Fruit fly (Drosophila melanogaster) whole organism, embryonic: ENCODE data around the gene Srr.

Experiments used
- ATbp ChIP-seq: fragments of 200-800 bp; sonication (Bioruptor generic); optimal IDR thresholded peaks from 2 replicates; lab custom pipeline; 2017; ENCODE audit warnings: missing biosample characterization, mild to moderate bottlenecking, missing genetic modification characterization, missing genetic modification reagents
- BEAF-32 ChIP-seq: fragments of 200-800 bp; sonication (Bioruptor generic); optimal IDR thresholded peaks from 3 replicates; lab custom pipeline; 2017; ENCODE audit warnings: missing biosample characterization, missing genetic modification characterization, mild to moderate bottlenecking, moderate library complexity, missing genetic modification reagents
- CG12236 ChIP-seq: fragments of 200-800 bp; sonication (Bioruptor generic); optimal IDR thresholded peaks from 2 replicates; lab custom pipeline; 2016; ENCODE audit warnings: missing biosample characterization, missing genetic modification characterization
- CG12391 ChIP-seq: fragments of 200-800 bp; sonication (Bioruptor generic); optimal IDR thresholded peaks from 3 replicates; lab custom pipeline; 2018; ENCODE audit warnings: missing biosample characterization, mild to moderate bottlenecking, missing genetic modification characterization, moderate library complexity
- CG12659 ChIP-seq: fragments of 200-800 bp; sonication (Bioruptor generic); optimal IDR thresholded peaks from 3 replicates; lab custom pipeline; 2017; ENCODE audit warnings: mild to moderate bottlenecking, missing biosample characterization, missing genetic modification reagents, missing genetic modification characterization
- CG13424 ChIP-seq: fragments of 200-800 bp; sonication (Bioruptor generic); optimal IDR thresholded peaks from 2 replicates; lab custom pipeline; 2019; ENCODE audit warnings: missing biosample characterization, mild to moderate bottlenecking, missing genetic modification characterization, moderate library complexity
- CG13775 ChIP-seq: fragments of 200-800 bp; sonication (Bioruptor generic); optimal IDR thresholded peaks from 3 replicates; lab custom pipeline; 2017; ENCODE audit warnings: missing biosample characterization, mild to moderate bottlenecking, missing genetic modification characterization
- CG15696 ChIP-seq: fragments of 200-800 bp; sonication (Bioruptor generic); optimal IDR thresholded peaks from 2 replicates; lab custom pipeline; 2019; ENCODE audit warnings: missing biosample characterization, mild to moderate bottlenecking, missing genetic modification characterization, moderate library complexity
- CG17328 ChIP-seq: fragments of 200-800 bp; sonication (Bioruptor generic); IDR thresholded peaks from 2 replicates; pipeline ENCODE4 v1.3.6; 2022; ENCODE audit warnings: missing biosample characterization, missing genetic modification characterization
- CG17568 ChIP-seq: fragments of 200-800 bp; sonication (Bioruptor generic); optimal IDR thresholded peaks from 2 replicates; lab custom pipeline; 2018; ENCODE audit warnings: missing biosample characterization, mild to moderate bottlenecking, missing genetic modification characterization, moderate library complexity
- CG17612 ChIP-seq: fragments of 200-800 bp; sonication (Bioruptor generic); IDR thresholded peaks from 2 replicates; pipeline ENCODE4 v1.3.6; 2022; ENCODE audit warnings: missing biosample characterization, missing genetic modification characterization
- CG18599 ChIP-seq: fragments of 200-800 bp; sonication (Bioruptor generic); optimal IDR thresholded peaks from 3 replicates; lab custom pipeline; 2017; ENCODE audit warnings: missing biosample characterization, missing genetic modification characterization, mild to moderate bottlenecking, moderate library complexity, missing genetic modification reagents
- CG2875 ChIP-seq: fragments of 200-800 bp; sonication (Bioruptor generic); optimal IDR thresholded peaks from 2 replicates; lab custom pipeline; 2017; ENCODE audit warnings: missing biosample characterization, mild to moderate bottlenecking, missing genetic modification characterization, missing genetic modification reagents
- CG30403 ChIP-seq: fragments of 200-800 bp; sonication (Bioruptor generic); optimal IDR thresholded peaks from 3 replicates; lab custom pipeline; 2016; ENCODE audit warnings: missing biosample characterization, missing genetic modification characterization
- CG31441 ChIP-seq: fragments of 200-800 bp; sonication (Bioruptor generic); IDR thresholded peaks from 2 replicates; pipeline ENCODE4 v1.3.6; 2022; ENCODE audit warnings: missing biosample characterization, missing genetic modification characterization
- CG5180 ChIP-seq: fragments of 200-800 bp; sonication (Bioruptor generic); optimal IDR thresholded peaks from 3 replicates; lab custom pipeline; 2017; ENCODE audit warnings: missing biosample characterization, missing genetic modification characterization, mild to moderate bottlenecking, moderate library complexity, missing genetic modification reagents
- CG6254 ChIP-seq: fragments of 200-800 bp; sonication (Bioruptor generic); optimal IDR thresholded peaks from 3 replicates; lab custom pipeline; 2017; ENCODE audit warnings: mild to moderate bottlenecking, missing biosample characterization, missing genetic modification reagents, missing genetic modification characterization
- CG7556 ChIP-seq: fragments of 200-800 bp; sonication (Bioruptor generic); optimal IDR thresholded peaks from 2 replicates; lab custom pipeline; 2017; ENCODE audit warnings: missing biosample characterization, mild to moderate bottlenecking, missing genetic modification characterization
- CG8388 ChIP-seq: fragments of 200-800 bp; sonication (Bioruptor generic); optimal IDR thresholded peaks from 2 replicates; lab custom pipeline; 2019; ENCODE audit warnings: missing biosample characterization, mild to moderate bottlenecking, missing genetic modification characterization, moderate library complexity
- CHES-1-like ChIP-seq: fragments of 200-800 bp; sonication (Bioruptor generic); optimal IDR thresholded peaks from 2 replicates; lab custom pipeline; 2016; ENCODE audit warnings: missing biosample characterization, missing genetic modification characterization
- CoRest ChIP-seq: fragments of 200-800 bp; sonication (Bioruptor generic); optimal IDR thresholded peaks from 3 replicates; lab custom pipeline; 2018; ENCODE audit warnings: missing biosample characterization, mild to moderate bottlenecking, missing genetic modification characterization, moderate library complexity
- D ChIP-seq, 2 experiments: fragments of 200-800 bp in 1 of 2; fragments of >200 bp in 1 of 2; sonication (Bioruptor generic) in 1 of 2; optimal IDR thresholded peaks; 2 replicates in 1 of 2; 3 replicates in 1 of 2; lab custom pipeline; 2017; ENCODE audit warnings: mild to moderate bottlenecking in 1 of 2, missing biosample characterization in 1 of 2, missing genetic modification characterization in 1 of 2, missing genetic modification reagents in 1 of 2
- Dbx ChIP-seq: fragments of 200-800 bp; sonication (Bioruptor generic); IDR thresholded peaks from 3 replicates; pipeline ENCODE4 v1.3.6; 2022; ENCODE audit warnings: missing biosample characterization, missing genetic modification characterization
- Ets65A ChIP-seq: fragments of 200-800 bp; sonication (Bioruptor generic); peaks from one replicate; lab custom pipeline; 2016; ENCODE audit warnings: missing biosample characterization, missing genetic modification characterization
- HLH3B ChIP-seq: fragments of 200-800 bp; sonication (Bioruptor generic); IDR thresholded peaks from 2 replicates; pipeline ENCODE4 v1.3.6; 2022; ENCODE audit warnings: missing biosample characterization, missing genetic modification characterization
- HLH4C ChIP-seq: fragments of 200-800 bp; sonication (Bioruptor generic); IDR thresholded peaks from 3 replicates; pipeline ENCODE4 v1.3.6; 2022; ENCODE audit warnings: missing biosample characterization, missing genetic modification characterization; ENCODE audit not compliant: partially characterized antibody
- HmgZ ChIP-seq: fragments of 200-800 bp; sonication (Bioruptor generic); optimal IDR thresholded peaks from 2 replicates; lab custom pipeline; 2018; ENCODE audit warnings: missing biosample characterization, mild to moderate bottlenecking, missing genetic modification characterization
- Hr3 ChIP-seq: fragments of 200-800 bp; sonication (Bioruptor generic); optimal IDR thresholded peaks from 3 replicates; lab custom pipeline; 2016; ENCODE audit warnings: missing biosample characterization, missing genetic modification characterization
- Kr ChIP-seq: fragments of 200-800 bp; sonication (Bioruptor generic); optimal IDR thresholded peaks from 2 replicates; lab custom pipeline; 2017; ENCODE audit warnings: missing biosample characterization, mild to moderate bottlenecking, missing genetic modification characterization
- Meics ChIP-seq: fragments of 200-800 bp; sonication (Bioruptor generic); optimal IDR thresholded peaks from 2 replicates; lab custom pipeline; 2017; ENCODE audit warnings: missing biosample characterization, mild to moderate bottlenecking, missing genetic modification characterization
- NC2β ChIP-seq: fragments of 200-800 bp; sonication (Bioruptor generic); optimal IDR thresholded peaks from 2 replicates; lab custom pipeline; 2016; ENCODE audit warnings: missing biosample characterization, missing genetic modification characterization
- Rfx ChIP-seq: fragments of 200-800 bp; sonication (Bioruptor generic); IDR thresholded peaks from 2 replicates; pipeline ENCODE4 v1.3.6; 2022; ENCODE audit warnings: missing biosample characterization, missing genetic modification characterization
- Sry-δ ChIP-seq: fragments of 200-800 bp; sonication (Bioruptor generic); optimal IDR thresholded peaks from 2 replicates; lab custom pipeline; 2016; ENCODE audit warnings: missing biosample characterization, missing genetic modification characterization
- dan ChIP-seq: fragments of 200-800 bp; sonication (Bioruptor generic); IDR thresholded peaks from 2 replicates; pipeline ENCODE4 v1.3.6; 2022; ENCODE audit warnings: missing biosample characterization, missing genetic modification characterization
- dati ChIP-seq: fragments of 200-800 bp; sonication (Bioruptor generic); IDR thresholded peaks from 2 replicates; pipeline ENCODE4 v1.3.6; 2022; ENCODE audit warnings: missing biosample characterization, missing genetic modification characterization
- disco-r ChIP-seq: fragments of 200-800 bp; sonication (Bioruptor generic); optimal IDR thresholded peaks from 2 replicates; lab custom pipeline; 2016; ENCODE audit warnings: missing biosample characterization, missing genetic modification characterization
- gsb-n ChIP-seq: fragments of 200-800 bp; sonication (Bioruptor generic); optimal IDR thresholded peaks from 3 replicates; lab custom pipeline; 2018; ENCODE audit warnings: missing biosample characterization, mild to moderate bottlenecking, missing genetic modification characterization
- ham ChIP-seq: fragments of 200-800 bp; sonication (Bioruptor generic); IDR thresholded peaks from 2 replicates; pipeline ENCODE4 v1.3.6; 2022; ENCODE audit warnings: missing biosample characterization, missing genetic modification characterization
- hkb ChIP-seq, 2 experiments: fragments of 200-800 bp in 1 of 2; fragments of >200 bp in 1 of 2; sonication (Bioruptor generic) in 1 of 2; IDR thresholded peaks in 1 of 2; optimal IDR thresholded peaks in 1 of 2; 2 replicates each; pipeline versions ENCODE4 v1.3.6 to Lab custom; 2017 to 2022; ENCODE audit warnings: missing biosample characterization in 1 of 2, missing genetic modification characterization in 1 of 2
- lmd ChIP-seq: fragments of 200-800 bp; sonication (Bioruptor generic); IDR thresholded peaks from 2 replicates; pipeline ENCODE4 v1.3.6; 2022; ENCODE audit warnings: missing biosample characterization, missing genetic modification characterization
- mirr ChIP-seq: fragments of 200-800 bp; sonication (Bioruptor generic); optimal IDR thresholded peaks from 3 replicates; lab custom pipeline; 2018; ENCODE audit warnings: missing biosample characterization, mild to moderate bottlenecking, missing genetic modification characterization
- pb ChIP-seq: fragments of 200-800 bp; sonication (Bioruptor generic); optimal IDR thresholded peaks from 3 replicates; lab custom pipeline; 2016; ENCODE audit warnings: missing biosample characterization, missing genetic modification characterization
- pita ChIP-seq: fragments of 200-800 bp; sonication (Bioruptor generic); optimal IDR thresholded peaks from 2 replicates; lab custom pipeline; 2017; ENCODE audit warnings: missing biosample characterization, mild to moderate bottlenecking, missing genetic modification characterization
- sisA ChIP-seq: fragments of 200-800 bp; sonication (Bioruptor generic); IDR thresholded peaks from 2 replicates; pipeline ENCODE4 v1.3.6; 2022; ENCODE audit warnings: missing biosample characterization, missing genetic modification characterization
- tin ChIP-seq: fragments of 200-800 bp; sonication (Bioruptor generic); optimal IDR thresholded peaks from 3 replicates; lab custom pipeline; 2016; ENCODE audit warnings: missing biosample characterization, missing genetic modification characterization
- unpg ChIP-seq: fragments of 200-800 bp; sonication (Bioruptor generic); optimal IDR thresholded peaks from 3 replicates; lab custom pipeline; 2018; ENCODE audit warnings: missing biosample characterization, mild to moderate bottlenecking, missing genetic modification characterization, moderate library complexity
- vvl ChIP-seq: fragments of 200-800 bp; sonication (Bioruptor generic); IDR thresholded peaks from 2 replicates; pipeline ENCODE4 v1.3.6; 2022; ENCODE audit warnings: missing biosample characterization, missing genetic modification characterization

The Srr gene

dm6 chr3R:9339176-9340075 is 25.8 kb upstream of the Srr start (continued):
- TF ChIP-seq unpg (peak; percentile 77), CG6254 (peak; percentile 63), CG13775 (GFP tag; lab: Kevin White, UChicago) (peak; percentile 57), CG18599 (peak; percentile 44), HmgZ (peak; percentile 7), CG7556 (GFP tag; lab: Kevin White, UChicago) (peak; percentile 74), tin (GFP tag; lab: Kevin White, UChicago) (peak; percentile 55), CG17612 (GFP tag; lab: Robert Waterston, UW) (no peak), disco-r (GFP tag; lab: Kevin White, UChicago) (peak; percentile 24), CG13424 (tag; lab: Kevin White, UChicago) (peak; percentile 63), CG12391 (peak; percentile 83), ham (GFP tag; lab: Robert Waterston, UW) (no peak), pita (GFP tag; lab: Kevin White, UChicago) (no peak), lmd (no peak; the same call in 1 of the 2 replicates), HLH4C (GFP tag; lab: Robert Waterston, UW) (no peak), D (optimal IDR thresholded peaks at IDR 0.05; lab: Kevin White, UChicago) (no peak), D (GFP tag; optimal IDR thresholded peaks at IDR 0.05; lab: Kevin White, UChicago) (peak; percentile 85), CG8388 (peak; percentile 78), CG5180 (GFP tag; lab: Kevin White, UChicago) (peak; percentile 49), NC2β (GFP tag; lab: Kevin White, UChicago) (peak; percentile 55), mirr (peak; percentile 67), CG12659 (GFP tag; lab: Kevin White, UChicago) (peak; percentile 42), CG17568 (GFP tag; lab: Kevin White, UChicago) (peak; percentile 64), Hr3 (GFP tag; lab: Kevin White, UChicago) (peak; percentile 59), Sry-δ (no peak), Dbx (GFP tag; lab: Robert Waterston, UW) (peak; percentile 23; the same call in 1 of the 3 replicates), CG30403 (GFP tag; lab: Kevin White, UChicago) (peak; percentile 68), dati (GFP tag; lab: Robert Waterston, UW) (no peak), CoRest (tag; lab: Kevin White, UChicago) (peak; percentile 75), HLH3B (GFP tag; lab: Robert Waterston, UW) (peak; percentile 56), gsb-n (peak; percentile 80), Kr (GFP tag; lab: Kevin White, UChicago) (peak; percentile 15), CG15696 (tag; lab: Kevin White, UChicago) (peak; percentile 28), Rfx (no peak), pb (GFP tag; lab: Kevin White, UChicago) (no peak), CHES-1-like (GFP tag; lab: Kevin White, UChicago) (no peak), Ets65A (GFP tag; lab: Kevin White, UChicago) (no peak), CG17328 (GFP tag; lab: Robert Waterston, UW) (peak; percentile 59; the same call in 1 of the 2 replicates), CG31441 (GFP tag; lab: Robert Waterston, UW) (peak; percentile 84), vvl (GFP tag; lab: Robert Waterston, UW) (peak; percentile 79), ATbp (GFP tag; lab: Kevin White, UChicago) (peak; percentile 74), hkb (optimal IDR thresholded peaks at IDR 0.05; lab: Kevin White, UChicago) (no peak), hkb (GFP tag; IDR thresholded peaks at IDR 0.05; lab: Robert Waterston, UW) (peak; percentile 48), BEAF-32 (GFP tag; lab: Kevin White, UChicago) (no peak), Meics (GFP tag; lab: Kevin White, UChicago) (peak; percentile 43), sisA (GFP tag; lab: Robert Waterston, UW) (peak; percentile 31; the same call in 1 of the 2 replicates), CG2875 (GFP tag; lab: Kevin White, UChicago) (peak; percentile 42), dan (no peak), CG12236 (GFP tag; lab: Kevin White, UChicago) (peak; percentile 54)
